Worm (Caenorhabditis elegans): ENCODE measurements around the gene ttr-23.
A peak's percentile ranks its signal among the peaks of the same experiment; 100 is the strongest.

The ttr-23 gene

DNA sequence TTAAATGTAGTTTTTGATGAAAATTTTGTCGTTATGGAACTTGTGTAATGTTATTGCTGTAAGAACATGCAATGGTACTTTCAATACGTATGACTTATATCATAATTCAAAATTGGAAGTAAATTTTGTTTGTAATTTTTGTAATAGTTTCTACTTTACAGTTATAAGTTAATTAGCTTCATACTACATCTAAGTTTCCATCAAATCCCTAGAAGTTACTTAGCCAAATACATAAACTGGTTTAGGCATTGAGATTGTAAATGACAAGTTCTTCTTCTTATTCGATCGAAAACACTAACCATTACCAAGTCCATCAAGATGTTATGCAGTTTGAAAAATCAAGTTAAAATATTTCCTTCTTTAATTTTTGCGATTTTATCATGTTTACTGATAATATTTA, 39.9 kb downstream of the ttr-23 start, which contains the start of gene F32G8.2:
TSS of gene F32G8.2 (plus strand) at position 301 of the 400 bp plus-strand sequence.
- TF ChIP-seq unc-98 (GFP tag; IDR thresholded peaks at IDR 0.05) (no peak), zag-1 (tag; optimal IDR thresholded peaks at IDR 0.05) (no peak), F16B12.6 (tag; optimal IDR thresholded peaks at IDR 0.05) (no peak), unc-86 (tag; optimal IDR thresholded peaks at IDR 0.05) (no peak), nhr-237 (tag; optimal IDR thresholded peaks at IDR 0.05) (no peak), mab-9 (GFP tag; IDR thresholded peaks at IDR 0.05) (no peak), C34B4.2 (tag; optimal IDR thresholded peaks at IDR 0.05) (no peak), blmp-1 (tag; optimal IDR thresholded peaks at IDR 0.05) (no peak), snu-23 (GFP tag; optimal IDR thresholded peaks at IDR 0.05) (no peak), isw-1 (GFP tag; IDR thresholded peaks at IDR 0.05) (no peak), nhr-90 (tag; optimal IDR thresholded peaks at IDR 0.05; ENCODE audit: poor library complexity) (no peak), ztf-11 (tag; optimal IDR thresholded peaks at IDR 0.05) (no peak), nhr-11 (tag; optimal IDR thresholded peaks at IDR 0.05) (no peak)

DNA sequence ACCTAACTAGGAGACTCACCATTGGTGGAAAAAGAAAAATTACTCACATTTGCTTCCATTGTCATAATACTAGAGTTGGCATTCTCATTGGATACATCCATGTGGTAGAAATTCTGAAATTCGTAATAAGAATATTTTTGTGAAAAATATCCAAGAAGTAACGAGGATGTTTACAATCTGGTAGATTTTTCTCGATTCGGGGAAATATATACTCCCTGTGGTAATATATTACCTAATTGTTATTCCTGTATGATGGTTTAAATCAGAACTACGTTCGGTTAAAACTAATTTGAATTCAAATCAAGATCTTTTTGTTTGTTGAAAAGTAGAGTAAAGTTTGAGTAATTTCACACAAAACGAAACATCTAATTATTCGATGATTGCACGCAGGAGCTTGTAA, 40.7 kb downstream of the ttr-23 start, which contains the start of gene srd-34:
TSS of gene srd-34 (minus strand) at position 101 of the 400 bp plus-strand sequence.
- no peak for TF ChIP-seq mef-2 (tag; optimal IDR thresholded peaks at IDR 0.05)
- TF ChIP-seq hpl-2 (GFP tag; optimal IDR thresholded peaks at IDR 0.05), result no peak
- TF ChIP-seq nhr-12 (tag; optimal IDR thresholded peaks at IDR 0.05), result no peak
- no peak for TF ChIP-seq aly-2 (tag; optimal IDR thresholded peaks at IDR 0.05)
- no peak for TF ChIP-seq pax-3 (tag; optimal IDR thresholded peaks at IDR 0.05)
- TF ChIP-seq unc-130 (tag; optimal IDR thresholded peaks at IDR 0.05), result no peak
- no peak for TF ChIP-seq nhr-20 (tag; optimal IDR thresholded peaks at IDR 0.05)
- no peak for TF ChIP-seq Y116A8C.19 (tag; optimal IDR thresholded peaks at IDR 0.05; ENCODE audit: borderline replicate concordance)
- no peak for TF ChIP-seq grh-1 (GFP tag; IDR thresholded peaks at IDR 0.05)
- no peak for TF ChIP-seq sox-4 (tag; optimal IDR thresholded peaks at IDR 0.05)

DNA sequence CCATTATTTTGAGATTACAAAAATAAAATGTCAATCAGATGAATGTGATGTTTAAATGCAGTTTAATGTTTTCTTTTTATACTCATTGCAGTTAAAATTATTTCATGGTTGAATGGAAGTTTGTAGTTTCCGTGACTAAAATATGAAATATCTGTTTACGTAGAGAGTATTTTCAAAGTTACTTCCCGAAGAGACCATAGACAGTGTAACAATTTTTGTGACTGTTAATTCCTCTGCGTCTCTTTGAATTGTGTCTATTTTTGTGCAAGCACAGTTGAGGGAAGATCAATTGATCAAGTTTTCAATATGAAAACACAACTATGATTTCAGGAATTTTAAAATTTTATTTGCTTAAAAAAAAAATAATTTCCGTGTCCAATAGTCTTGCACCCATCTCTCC, 42.9 kb downstream of the ttr-23 start, which contains the start of gene F25D1.5:
TSS of gene F25D1.5 (minus strand) at position 35 of the 400 bp plus-strand sequence.
- TF ChIP-seq ceh-88 (GFP tag; IDR thresholded peaks at IDR 0.05), result no peak
- no peak for TF ChIP-seq elt-3 (tag; optimal IDR thresholded peaks at IDR 0.05)
- TF ChIP-seq zip-4 (GFP tag; optimal IDR thresholded peaks at IDR 0.05), result no peak
- TF ChIP-seq skn-1 (tag; optimal IDR thresholded peaks at IDR 0.05), result no peak
- peak in 1 of 2 experiments; percentile 6 for TF ChIP-seq efl-1 (optimal IDR thresholded peaks at IDR 0.05)
- no peak for TF ChIP-seq efl-1 (GFP tag; optimal IDR thresholded peaks at IDR 0.05 in 1 of 2)
- TF ChIP-seq dpl-1 (GFP tag; optimal IDR thresholded peaks at IDR 0.05), result no peak
- peak; percentile 80 for TF ChIP-seq nhr-77 (tag; optimal IDR thresholded peaks at IDR 0.05)
- TF ChIP-seq C04F5.9 (tag; optimal IDR thresholded peaks at IDR 0.05), result no peak
- TF ChIP-seq mef-2 (tag; optimal IDR thresholded peaks at IDR 0.05), result no peak
- TF ChIP-seq nhr-20 (tag; optimal IDR thresholded peaks at IDR 0.05), result peak; percentile 36
- TF ChIP-seq unc-130 (tag; optimal IDR thresholded peaks at IDR 0.05), result no peak
- no peak for TF ChIP-seq ztf-11 (tag; optimal IDR thresholded peaks at IDR 0.05)
- TF ChIP-seq ceh-90 (tag; optimal IDR thresholded peaks at IDR 0.05), result no peak
- peak; percentile 6 for TF ChIP-seq nhr-90 (tag; optimal IDR thresholded peaks at IDR 0.05; ENCODE audit: poor library complexity)
- no peak for TF ChIP-seq lin-35 (GFP tag; optimal IDR thresholded peaks at IDR 0.05)
- TF ChIP-seq lin-15B (tag; optimal IDR thresholded peaks at IDR 0.05), result no peak
- TF ChIP-seq elt-2 (tag; optimal IDR thresholded peaks at IDR 0.05), result peak; percentile 1
- no peak for TF ChIP-seq pqm-1 (tag; optimal IDR thresholded peaks at IDR 0.05)
- TF ChIP-seq unc-30 (tag; optimal IDR thresholded peaks at IDR 0.05), result no peak
- peak; percentile 79 for TF ChIP-seq nhr-85 (tag)
- no peak for TF ChIP-seq nhr-28 (tag; optimal IDR thresholded peaks at IDR 0.05)
